Fruit fly (Drosophila melanogaster): ENCODE results near the gene RpS19b.
A peak's percentile ranks its signal among the peaks of the same experiment; 100 is the strongest.

RpS19b gene

dm6 chr3R:23939921-23940839, 6.8 kb upstream of the RpS19b start (continued):
- TF ChIP-seq unc-4 (GFP tag; IDR thresholded peaks at IDR 0.05; ENCODE audit: partially characterized antibody): no peak
- TF ChIP-seq disco-r (GFP tag; optimal IDR thresholded peaks at IDR 0.05): no peak
- peak; percentile 39; the same call in 1 of the 2 replicates for TF ChIP-seq CG4730 (GFP tag; IDR thresholded peaks at IDR 0.05)
- peak; percentile 82 for TF ChIP-seq CG6254 (GFP tag; optimal IDR thresholded peaks at IDR 0.05)
- TF ChIP-seq kni (GFP tag; optimal IDR thresholded peaks at IDR 0.05): peak; percentile 98
- no peak for TF ChIP-seq lov (optimal IDR thresholded peaks at IDR 0.05)
- TF ChIP-seq lov (GFP tag; IDR thresholded peaks at IDR 0.05): peak; percentile 93
- TF ChIP-seq dm (GFP tag; optimal IDR thresholded peaks at IDR 0.05): peak; percentile 15
- TF ChIP-seq jing (GFP tag; optimal IDR thresholded peaks at IDR 0.05): peak; percentile 22
- peak; percentile 87; the same call in 3 of the 4 replicates for TF ChIP-seq chinmo (GFP tag; IDR thresholded peaks at IDR 0.05; ENCODE audit: partially characterized antibody)
- TF ChIP-seq Aef1 (GFP tag; IDR thresholded peaks at IDR 0.05): no peak
- peak; percentile 76 for TF ChIP-seq CG8281 (tag; optimal IDR thresholded peaks at IDR 0.05)
- TF ChIP-seq ato (GFP tag; IDR thresholded peaks at IDR 0.05; ENCODE audit: partially characterized antibody): no peak
- peak; percentile 25 for TF ChIP-seq btn (GFP tag; optimal IDR thresholded peaks at IDR 0.05)
- peak; percentile 88 for TF ChIP-seq caup (GFP tag; optimal IDR thresholded peaks at IDR 0.05; ENCODE audit: severe bottlenecking)
- no peak; the same call in 1 of the 2 replicates for TF ChIP-seq Ptx1 (GFP tag; IDR thresholded peaks at IDR 0.05)
- peak; percentile 84 for TF ChIP-seq twi (tag; optimal IDR thresholded peaks at IDR 0.05)
- TF ChIP-seq HLHmδ (GFP tag; optimal IDR thresholded peaks at IDR 0.05): peak; percentile 89
- peak; percentile 34 for TF ChIP-seq CG3163 (GFP tag; optimal IDR thresholded peaks at IDR 0.05)
- no peak for TF ChIP-seq Gsc (GFP tag; IDR thresholded peaks at IDR 0.05)
- TF ChIP-seq CG31365 (tag; optimal IDR thresholded peaks at IDR 0.05): peak; percentile 76
- TF ChIP-seq CG4328 (GFP tag; optimal IDR thresholded peaks at IDR 0.05): peak; percentile 82
- TF ChIP-seq en (GFP tag; optimal IDR thresholded peaks at IDR 0.05): peak; percentile 42
- peak; percentile 80 for TF ChIP-seq CG15514 (GFP tag; optimal IDR thresholded peaks at IDR 0.05)
- peak; percentile 92 for TF ChIP-seq grn (GFP tag; optimal IDR thresholded peaks at IDR 0.05)
- peak; percentile 89 for TF ChIP-seq ara (GFP tag; IDR thresholded peaks at IDR 0.05)
- TF ChIP-seq E2f2 (GFP tag; IDR thresholded peaks at IDR 0.05): peak; percentile 65
- no peak for TF ChIP-seq shn (GFP tag; optimal IDR thresholded peaks at IDR 0.05)
- TF ChIP-seq CG8924 (tag; optimal IDR thresholded peaks at IDR 0.05): peak; percentile 78
- TF ChIP-seq CG4424 (GFP tag; optimal IDR thresholded peaks at IDR 0.05): peak; percentile 74
- TF ChIP-seq croc (GFP tag; conservative IDR thresholded peaks at IDR 0.05): no peak
- peak; percentile 49; the same call in 2 of the 3 replicates for TF ChIP-seq tgo (GFP tag; IDR thresholded peaks at IDR 0.05)
- no peak for TF ChIP-seq Elba2 (GFP tag; optimal IDR thresholded peaks at IDR 0.05)
- TF ChIP-seq corto (GFP tag; optimal IDR thresholded peaks at IDR 0.05): no peak
- TF ChIP-seq CG3407 (GFP tag; optimal IDR thresholded peaks at IDR 0.05): peak; percentile 95
- TF ChIP-seq CG12155 (GFP tag; optimal IDR thresholded peaks at IDR 0.05): peak; percentile 9
- TF ChIP-seq CG1024 (GFP tag; IDR thresholded peaks at IDR 0.05): peak; percentile 83; the same call in 1 of the 2 replicates
- peak; percentile 73 for TF ChIP-seq CG2712 (tag; optimal IDR thresholded peaks at IDR 0.05)
- TF ChIP-seq CG4707 (GFP tag; optimal IDR thresholded peaks at IDR 0.05): peak; percentile 87
- peak; percentile 77 for TF ChIP-seq CG12942 (GFP tag; optimal IDR thresholded peaks at IDR 0.05)
- TF ChIP-seq CG10147 (GFP tag; optimal IDR thresholded peaks at IDR 0.05): peak; percentile 28
- peak; percentile 37; the same call in 1 of the 3 replicates for TF ChIP-seq ken (GFP tag; IDR thresholded peaks at IDR 0.05)
- peak; percentile 60 for TF ChIP-seq sd (tag; optimal IDR thresholded peaks at IDR 0.05)
- 0 out of 2 replicates have a peak, but pooled peaks have one; percentile 18 for TF ChIP-seq CG16779 (GFP tag; IDR thresholded peaks at IDR 0.05)
- no peak for TF ChIP-seq Lim3 (GFP tag; IDR thresholded peaks at IDR 0.05)
- TF ChIP-seq stc (GFP tag; IDR thresholded peaks at IDR 0.05): peak; percentile 72
- TF ChIP-seq CG10654 (GFP tag; optimal IDR thresholded peaks at IDR 0.05): peak; percentile 76
- TF ChIP-seq ham (GFP tag; IDR thresholded peaks at IDR 0.05): no peak
